Worm (Caenorhabditis elegans) whole organism, early embryonic: Measurements from ENCODE around the gene clic-1.

Experiments used
- B0310.2 ChIP-seq: sonication (generic microtip); optimal IDR thresholded peaks from 2 replicates; lab custom pipeline; 2016; ENCODE audit warnings: mild to moderate bottlenecking, missing genetic modification characterization, missing compliant biosample characterization
- F13C5.2 ChIP-seq: sonication (generic microtip); optimal IDR thresholded peaks from 2 replicates; lab custom pipeline; 2017; ENCODE audit warnings: mild to moderate bottlenecking, missing genetic modification characterization, inconsistent platforms, missing compliant biosample characterization
- aly-1 ChIP-seq: sonication (generic microtip); optimal IDR thresholded peaks from 2 replicates; lab custom pipeline; 2016; ENCODE audit warnings: missing genetic modification characterization, missing compliant biosample characterization
- ama-1 ChIP-seq: fragments of 150-350 bp; optimal IDR thresholded peaks from 2 replicates; lab custom pipeline; 2014
- ceh-13 ChIP-seq: fragments of 200-800 bp; sonication (Bioruptor generic); optimal IDR thresholded peaks from 2 replicates; lab custom pipeline; 2018; ENCODE audit warnings: mild to moderate bottlenecking, missing genetic modification characterization, missing compliant biosample characterization
- ceh-36 ChIP-seq: sonication (generic microtip); optimal IDR thresholded peaks from 2 replicates; lab custom pipeline; 2016; ENCODE audit warnings: missing genetic modification characterization, inconsistent platforms, missing compliant biosample characterization
- ets-7 ChIP-seq: sonication (generic microtip); optimal IDR thresholded peaks from 2 replicates; lab custom pipeline; 2016; ENCODE audit warnings: missing genotype, missing genetic modification characterization, missing compliant biosample characterization
- flt-1 ChIP-seq: fragments of 200-800 bp; sonication (Bioruptor generic); IDR thresholded peaks from 2 replicates; pipeline ENCODE4 v1.3.6; 2022; ENCODE audit warnings: missing genetic modification characterization, missing compliant biosample characterization
- hmbx-1 ChIP-seq: sonication (generic microtip); optimal IDR thresholded peaks from 2 replicates; lab custom pipeline; 2016; ENCODE audit warnings: mild to moderate bottlenecking, missing genetic modification characterization, missing compliant biosample characterization
- hmg-4 ChIP-seq: fragments of 200-800 bp; sonication (Bioruptor generic); optimal IDR thresholded peaks from 2 replicates; lab custom pipeline; 2018; ENCODE audit warnings: mild to moderate bottlenecking, missing genetic modification characterization, missing compliant biosample characterization
- hnd-1 ChIP-seq: sonication (generic microtip); optimal IDR thresholded peaks from 2 replicates; lab custom pipeline; 2016; ENCODE audit warnings: missing genetic modification characterization, missing compliant biosample characterization
- pes-1 ChIP-seq: fragments of 200-800 bp; sonication (Bioruptor generic); IDR thresholded peaks from 2 replicates; pipeline ENCODE4 v1.3.6; 2022; ENCODE audit warnings: missing genetic modification reagents, missing genetic modification characterization, missing compliant biosample characterization
- scrt-1 ChIP-seq: fragments of 200-800 bp; sonication (Bioruptor generic); IDR thresholded peaks from 2 replicates; pipeline ENCODE4 v1.3.6; 2022; ENCODE audit warnings: missing genetic modification characterization, missing compliant biosample characterization
- sea-1 ChIP-seq: fragments of 200-800 bp; sonication (Bioruptor generic); conservative IDR thresholded peaks from 2 replicates; pipeline ENCODE4 v1.3.6; 2022; ENCODE audit warnings: missing genetic modification characterization, missing compliant biosample characterization
- tbx-11 ChIP-seq: fragments of 200-800 bp; sonication (Bioruptor generic); IDR thresholded peaks from 2 replicates; pipeline ENCODE4 v1.3.6; 2022; ENCODE audit warnings: missing genetic modification characterization, missing compliant biosample characterization
- tbx-37 ChIP-seq: fragments of 200-800 bp; sonication (Bioruptor generic); conservative IDR thresholded peaks from 2 replicates; pipeline ENCODE4 v1.3.6; 2022; ENCODE audit warnings: missing genetic modification reagents, missing genetic modification characterization, missing compliant biosample characterization
- tra-4 ChIP-seq: sonication (generic microtip); optimal IDR thresholded peaks from 2 replicates; lab custom pipeline; 2017; ENCODE audit warnings: missing genetic modification characterization, missing compliant biosample characterization

The clic-1 gene

DNA sequence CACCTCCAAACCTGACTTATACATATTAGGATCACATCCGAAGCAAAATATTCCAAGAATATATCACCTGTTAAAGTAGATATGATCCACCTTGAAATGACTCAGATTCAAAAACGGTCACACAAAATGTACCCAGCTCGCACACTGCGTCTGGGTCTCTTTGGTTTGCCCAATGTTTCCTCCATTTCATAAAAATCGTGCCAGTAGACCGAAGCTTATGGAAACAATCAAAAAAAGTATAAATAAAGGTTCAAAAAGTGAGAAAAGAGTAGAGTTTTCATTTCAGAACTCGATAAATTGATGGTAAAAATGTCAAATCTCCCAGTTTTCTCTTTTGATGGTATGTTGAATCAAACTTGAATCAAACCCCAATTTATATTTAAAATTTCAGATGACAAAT is 3.0 kb upstream of the clic-1 start, which contains the start of gene srr-9:
Gene srr-9, plus strand, starts transcription at position 301 of the 400 bp plus-strand sequence.
- TF ChIP-seq ceh-36 (tag; lab: Kevin White, UChicago) (no peak), F13C5.2 (tag; lab: Kevin White, UChicago) (no peak), ama-1 (lab: Kevin White, UChicago) (no peak), hnd-1 (no peak), pes-1 (GFP tag; lab: Robert Waterston, UW) (no peak), B0310.2 (no peak), tbx-11 (GFP tag; lab: Robert Waterston, UW) (no peak), hmbx-1 (tag; lab: Kevin White, UChicago) (no peak), ets-7 (tag; lab: Kevin White, UChicago) (no peak), flt-1 (GFP tag; lab: Robert Waterston, UW) (no peak), scrt-1 (no peak), sea-1 (GFP tag; lab: Robert Waterston, UW) (no peak)

DNA sequence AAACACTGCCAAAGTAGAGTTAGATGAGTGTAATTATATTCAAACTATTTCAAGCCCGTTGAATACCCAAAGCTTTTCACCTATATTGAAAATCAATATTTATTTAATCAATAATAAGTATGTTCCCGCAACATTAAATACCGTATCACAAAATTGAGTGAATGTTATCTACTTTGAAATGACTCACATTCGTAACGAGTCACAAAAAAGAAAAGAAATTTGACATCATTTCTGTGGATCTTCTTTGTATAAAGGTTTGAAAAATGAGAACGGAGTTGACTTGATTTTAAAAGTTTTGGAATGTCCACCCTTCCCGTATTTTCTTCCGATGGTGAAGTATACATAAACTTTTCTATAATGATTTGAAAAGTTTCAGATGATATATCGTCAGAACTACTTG is 608 bp upstream of the clic-1 start, which contains the start of gene srr-10:
Gene srr-10, plus strand, starts transcription at position 301 of the 400 bp plus-strand sequence.
- TF ChIP-seq pes-1 (GFP tag; lab: Robert Waterston, UW) (no peak), aly-1 (no peak), tbx-37 (GFP tag; lab: Robert Waterston, UW) (no peak), sea-1 (GFP tag; lab: Robert Waterston, UW) (no peak), flt-1 (GFP tag; lab: Robert Waterston, UW) (no peak), tbx-11 (GFP tag; lab: Robert Waterston, UW) (no peak), F13C5.2 (tag; lab: Kevin White, UChicago) (no peak), scrt-1 (no peak), ets-7 (tag; lab: Kevin White, UChicago) (no peak), hmbx-1 (tag; lab: Kevin White, UChicago) (no peak), hmg-4 (no peak), ama-1 (lab: Kevin White, UChicago) (no peak), hnd-1 (no peak), ceh-13 (no peak), tra-4 (no peak), ceh-36 (tag; lab: Kevin White, UChicago) (no peak)

DNA sequence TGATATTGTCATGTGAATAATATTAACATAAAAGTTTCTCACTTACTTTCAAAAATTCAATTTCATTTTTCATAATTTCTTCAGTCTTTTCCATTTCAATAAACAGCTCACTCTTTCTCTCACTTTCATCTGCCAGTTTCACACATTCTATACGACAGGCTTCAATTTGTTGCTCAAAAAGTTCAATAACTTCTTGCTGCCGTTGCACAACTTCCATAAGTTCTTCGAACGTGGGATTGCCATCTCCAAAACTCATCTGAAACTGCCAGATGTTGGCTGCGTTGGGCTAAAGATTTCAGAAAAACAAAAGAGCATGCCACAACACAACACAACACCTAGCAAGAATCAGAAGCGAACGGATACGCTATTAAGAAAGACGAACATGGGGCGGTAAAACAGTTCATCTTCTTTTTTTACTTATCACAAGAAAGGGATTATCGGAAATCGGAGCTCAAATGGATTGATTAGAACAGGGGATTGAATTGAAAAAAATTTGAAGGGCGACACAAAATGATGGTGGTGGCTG is 1.4 kb downstream of the clic-1 start:
- TF ChIP-seq ceh-36 (tag; lab: Kevin White, UChicago) (no peak), aly-1 (no peak), flt-1 (GFP tag; lab: Robert Waterston, UW) (no peak), pes-1 (GFP tag; lab: Robert Waterston, UW) (no peak), scrt-1 (no peak), B0310.2 (no peak), sea-1 (GFP tag; lab: Robert Waterston, UW) (no peak), ets-7 (tag; lab: Kevin White, UChicago) (no peak), tbx-37 (GFP tag; lab: Robert Waterston, UW) (no peak), hmg-4 (no peak), hnd-1 (no peak), ceh-13 (no peak), hmbx-1 (tag; lab: Kevin White, UChicago) (no peak), ama-1 (lab: Kevin White, UChicago) (no peak), tra-4 (no peak)

DNA sequence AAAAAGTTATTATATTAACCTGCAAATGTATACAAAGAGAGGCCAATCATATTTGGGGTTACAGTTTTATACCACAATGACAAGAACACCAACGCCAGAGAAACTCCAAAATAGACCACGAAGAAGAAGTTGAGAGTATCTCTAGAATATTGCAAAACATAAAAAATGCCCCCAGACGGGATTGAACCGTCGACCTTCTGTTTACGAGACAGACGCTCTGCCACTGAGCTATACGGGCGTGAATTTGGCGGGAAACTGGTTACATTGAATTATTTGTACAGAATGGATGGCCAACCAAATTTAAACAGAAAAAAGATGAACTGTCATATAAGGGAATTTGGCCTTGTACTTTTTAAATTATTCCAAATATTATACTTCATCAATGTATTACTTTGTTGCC is 4.2 kb downstream of the clic-1 start:
- TF ChIP-seq ets-7 (tag; lab: Kevin White, UChicago), result no peak
- TF ChIP-seq ama-1 (lab: Kevin White, UChicago), result no peak
- peak; percentile 37; the same call in 1 of the 2 replicates for TF ChIP-seq pes-1 (GFP tag; lab: Robert Waterston, UW)
- TF ChIP-seq tbx-11 (GFP tag; lab: Robert Waterston, UW), result no peak
- no peak for TF ChIP-seq tra-4
- no peak for TF ChIP-seq flt-1 (GFP tag; lab: Robert Waterston, UW)
- TF ChIP-seq hmbx-1 (tag; lab: Kevin White, UChicago), result no peak
- TF ChIP-seq ceh-13, result no peak
- TF ChIP-seq hnd-1, result no peak
- TF ChIP-seq B0310.2, result peak; percentile 8
- peak; percentile 25 for TF ChIP-seq ceh-36 (tag; lab: Kevin White, UChicago)
- TF ChIP-seq aly-1, result no peak
- no peak for TF ChIP-seq F13C5.2 (tag; lab: Kevin White, UChicago)
- TF ChIP-seq tbx-37 (GFP tag; lab: Robert Waterston, UW), result 0 out of 2 replicates have a peak, but pooled peaks have one; percentile 18
- TF ChIP-seq scrt-1, result no peak
- no peak for TF ChIP-seq hmg-4
- TF ChIP-seq sea-1 (GFP tag; lab: Robert Waterston, UW), result no peak

DNA sequence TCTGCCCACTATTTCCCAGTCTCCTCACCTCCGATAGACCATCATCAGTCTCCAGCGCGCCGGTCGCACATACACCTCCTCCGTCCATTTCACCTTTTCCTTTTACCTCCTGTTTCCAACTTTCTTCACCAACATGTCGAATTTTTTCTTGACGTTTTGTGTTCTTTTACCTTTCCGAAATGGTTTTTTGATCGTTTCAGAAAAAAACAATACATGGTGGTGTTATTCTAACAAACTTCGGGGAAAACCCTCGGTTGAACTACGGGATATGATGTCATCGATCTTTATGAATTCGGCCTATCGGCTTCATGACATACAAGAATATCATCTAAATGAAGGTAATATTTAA is 6.1 kb downstream of the clic-1 start, which contains the start of gene Y97E10C.1:
Gene Y97E10C.1, plus strand, starts transcription at position 201 of the 349 bp plus-strand sequence.
- TF ChIP-seq ets-7 (tag; lab: Kevin White, UChicago) (no peak), hmbx-1 (tag; lab: Kevin White, UChicago) (no peak), F13C5.2 (tag; lab: Kevin White, UChicago) (no peak)

DNA sequence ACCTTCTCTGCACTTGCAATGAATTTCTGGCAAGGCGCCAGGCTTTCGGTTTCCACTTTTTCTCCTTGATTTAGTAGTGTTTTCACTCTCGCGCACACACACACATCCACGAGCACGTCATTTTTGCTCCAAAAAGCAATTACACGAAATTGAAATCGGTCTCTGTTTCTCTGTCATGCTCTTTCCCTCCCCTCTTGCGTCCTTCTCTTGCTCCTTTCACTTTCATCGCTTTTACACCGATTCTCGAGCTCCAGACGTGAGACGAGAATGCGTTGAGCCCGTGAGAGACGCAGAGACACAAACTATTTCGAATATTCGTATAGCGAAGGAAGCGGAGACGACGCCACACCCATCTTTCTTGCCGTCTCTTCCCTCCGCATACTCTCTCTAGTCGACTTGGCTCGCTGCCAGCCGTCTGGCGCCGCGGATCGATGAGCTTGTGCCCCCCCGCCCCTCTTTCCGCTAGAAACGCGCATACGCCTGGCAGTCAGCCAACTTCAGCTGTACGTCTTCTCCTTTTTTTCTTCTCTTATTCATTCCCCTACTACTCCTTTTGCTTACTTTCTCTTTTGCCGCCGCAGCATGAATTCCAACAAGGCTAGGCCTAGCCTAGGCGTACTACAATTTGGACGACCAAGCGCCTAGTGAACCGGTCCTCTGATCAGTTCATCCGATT is 6.6 kb downstream of the clic-1 start:
- TF ChIP-seq hmbx-1 (tag; lab: Kevin White, UChicago), result no peak
- no peak for TF ChIP-seq tbx-11 (GFP tag; lab: Robert Waterston, UW)
- TF ChIP-seq B0310.2, result no peak
- no peak for TF ChIP-seq hnd-1
- no peak for TF ChIP-seq sea-1 (GFP tag; lab: Robert Waterston, UW)

DNA sequence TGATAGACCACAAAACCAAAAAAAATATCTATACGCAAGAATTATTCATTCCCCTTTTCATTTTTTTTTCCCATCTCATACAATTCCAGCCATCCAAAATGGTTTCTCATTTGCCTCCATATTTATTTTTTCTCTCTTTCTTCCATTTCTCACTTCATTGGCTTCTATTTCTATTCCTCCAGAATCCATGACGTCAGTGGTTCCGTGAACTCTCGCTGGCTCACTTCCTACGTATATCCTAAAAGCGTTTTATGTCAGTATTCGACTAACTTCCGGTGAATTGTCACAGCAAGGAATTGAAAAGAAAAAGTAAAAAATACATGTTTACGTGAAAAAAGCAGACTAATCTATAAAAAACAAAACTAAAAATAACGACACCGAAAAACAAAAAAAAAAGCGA is 7.8 kb downstream of the clic-1 start:
- TF ChIP-seq F13C5.2 (tag; lab: Kevin White, UChicago) (no peak), hnd-1 (no peak), hmg-4 (no peak), tbx-37 (GFP tag; lab: Robert Waterston, UW) (no peak), ets-7 (tag; lab: Kevin White, UChicago) (no peak), ceh-36 (tag; lab: Kevin White, UChicago) (no peak), aly-1 (no peak), ama-1 (lab: Kevin White, UChicago) (no peak), flt-1 (GFP tag; lab: Robert Waterston, UW) (no peak), ceh-13 (no peak), tbx-11 (GFP tag; lab: Robert Waterston, UW) (no peak), hmbx-1 (tag; lab: Kevin White, UChicago) (no peak)
